Worm (Caenorhabditis elegans) whole organism, L2 larva: Measurements from ENCODE around the gene mex-1.

ENCODE experiments used
- lin-39 ChIP-seq: fragments of 150-350 bp; optimal IDR thresholded peaks from 2 replicates; lab custom pipeline; 2014; ENCODE audit warnings: missing biosample characterization, missing genetic modification reagents, missing genetic modification characterization
- nhr-23 ChIP-seq: fragments of 150-350 bp; optimal IDR thresholded peaks from 2 replicates; lab custom pipeline; 2014; ENCODE audit warnings: missing biosample characterization, missing genetic modification reagents, missing genetic modification characterization
- unc-39 ChIP-seq: fragments of 150-350 bp; optimal IDR thresholded peaks from 2 replicates; lab custom pipeline; 2014; ENCODE audit warnings: missing biosample characterization, missing genetic modification characterization
- ztf-1 ChIP-seq: fragments of 200-800 bp; sonication (Bioruptor generic); conservative IDR thresholded peaks from 2 replicates; pipeline ENCODE4 v1.3.6; 2022; ENCODE audit warnings: missing genetic modification characterization, missing compliant biosample characterization

- TF ChIP-seq lin-39 (tag; lab: Kevin White, UChicago) (no peak), unc-39 (tag; lab: Kevin White, UChicago) (no peak), ztf-1 (GFP tag; lab: Robert Waterston, UW) (no peak), nhr-23 (tag; lab: Kevin White, UChicago) (no peak)
Measured at ce11 chrII:11968275-11968674, at the start of gene mex-1.
